Worm (Caenorhabditis elegans) whole organism, early embryonic: ENCODE results near the gene M05D6.1.

Experiments used
- B0310.2 ChIP-seq: sonication (generic microtip); optimal IDR thresholded peaks from 2 replicates; lab custom pipeline; 2016; ENCODE audit warnings: mild to moderate bottlenecking, missing genetic modification characterization, missing compliant biosample characterization
- F13C5.2 ChIP-seq: sonication (generic microtip); optimal IDR thresholded peaks from 2 replicates; lab custom pipeline; 2017; ENCODE audit warnings: mild to moderate bottlenecking, missing genetic modification characterization, inconsistent platforms, missing compliant biosample characterization
- aly-1 ChIP-seq: sonication (generic microtip); optimal IDR thresholded peaks from 2 replicates; lab custom pipeline; 2016; ENCODE audit warnings: missing genetic modification characterization, missing compliant biosample characterization
- ama-1 ChIP-seq: fragments of 150-350 bp; optimal IDR thresholded peaks from 2 replicates; lab custom pipeline; 2014
- ceh-13 ChIP-seq: fragments of 200-800 bp; sonication (Bioruptor generic); optimal IDR thresholded peaks from 2 replicates; lab custom pipeline; 2018; ENCODE audit warnings: mild to moderate bottlenecking, missing genetic modification characterization, missing compliant biosample characterization
- ceh-36 ChIP-seq: sonication (generic microtip); optimal IDR thresholded peaks from 2 replicates; lab custom pipeline; 2016; ENCODE audit warnings: missing genetic modification characterization, inconsistent platforms, missing compliant biosample characterization
- ets-7 ChIP-seq: sonication (generic microtip); optimal IDR thresholded peaks from 2 replicates; lab custom pipeline; 2016; ENCODE audit warnings: missing genotype, missing genetic modification characterization, missing compliant biosample characterization
- flt-1 ChIP-seq: fragments of 200-800 bp; sonication (Bioruptor generic); IDR thresholded peaks from 2 replicates; pipeline ENCODE4 v1.3.6; 2022; ENCODE audit warnings: missing genetic modification characterization, missing compliant biosample characterization
- hmbx-1 ChIP-seq: sonication (generic microtip); optimal IDR thresholded peaks from 2 replicates; lab custom pipeline; 2016; ENCODE audit warnings: mild to moderate bottlenecking, missing genetic modification characterization, missing compliant biosample characterization
- hmg-4 ChIP-seq: fragments of 200-800 bp; sonication (Bioruptor generic); optimal IDR thresholded peaks from 2 replicates; lab custom pipeline; 2018; ENCODE audit warnings: mild to moderate bottlenecking, missing genetic modification characterization, missing compliant biosample characterization
- hnd-1 ChIP-seq: sonication (generic microtip); optimal IDR thresholded peaks from 2 replicates; lab custom pipeline; 2016; ENCODE audit warnings: missing genetic modification characterization, missing compliant biosample characterization
- pes-1 ChIP-seq: fragments of 200-800 bp; sonication (Bioruptor generic); IDR thresholded peaks from 2 replicates; pipeline ENCODE4 v1.3.6; 2022; ENCODE audit warnings: missing genetic modification reagents, missing genetic modification characterization, missing compliant biosample characterization
- scrt-1 ChIP-seq: fragments of 200-800 bp; sonication (Bioruptor generic); IDR thresholded peaks from 2 replicates; pipeline ENCODE4 v1.3.6; 2022; ENCODE audit warnings: missing genetic modification characterization, missing compliant biosample characterization
- sea-1 ChIP-seq: fragments of 200-800 bp; sonication (Bioruptor generic); conservative IDR thresholded peaks from 2 replicates; pipeline ENCODE4 v1.3.6; 2022; ENCODE audit warnings: missing genetic modification characterization, missing compliant biosample characterization
- tbx-11 ChIP-seq: fragments of 200-800 bp; sonication (Bioruptor generic); IDR thresholded peaks from 2 replicates; pipeline ENCODE4 v1.3.6; 2022; ENCODE audit warnings: missing genetic modification characterization, missing compliant biosample characterization
- tbx-37 ChIP-seq: fragments of 200-800 bp; sonication (Bioruptor generic); conservative IDR thresholded peaks from 2 replicates; pipeline ENCODE4 v1.3.6; 2022; ENCODE audit warnings: missing genetic modification reagents, missing genetic modification characterization, missing compliant biosample characterization
- tra-4 ChIP-seq: sonication (generic microtip); optimal IDR thresholded peaks from 2 replicates; lab custom pipeline; 2017; ENCODE audit warnings: missing genetic modification characterization, missing compliant biosample characterization

M05D6.1 gene

DNA sequence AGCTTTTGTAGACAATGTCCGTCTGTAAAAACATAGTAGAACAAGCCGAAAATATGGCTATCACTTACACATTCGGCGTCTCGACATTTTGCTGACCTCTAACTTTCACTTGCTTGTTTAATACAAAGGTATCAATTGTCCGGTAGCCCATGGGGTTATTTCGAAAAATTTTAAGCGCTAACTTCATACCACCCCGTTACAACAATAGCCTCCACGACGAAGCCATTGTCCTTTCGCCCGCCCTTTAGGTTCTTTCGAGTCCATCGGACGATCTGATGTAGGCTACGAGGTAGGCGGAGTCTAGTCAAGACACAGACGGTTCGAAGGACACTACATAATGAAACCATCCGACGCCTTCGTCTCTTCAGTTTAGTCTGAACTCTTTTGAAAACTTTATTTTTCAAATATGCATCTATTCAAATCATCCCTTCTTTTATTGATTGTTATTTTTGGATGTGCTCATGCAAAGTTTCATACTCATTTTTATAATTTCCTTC, 36.4 kb downstream of the M05D6.1 start, which contains the start of gene lips-10:
Gene lips-10 (plus strand): TSS at position 378 of the 497 bp plus-strand sequence.
- TF ChIP-seq hmbx-1 (no peak), sea-1 (no peak), F13C5.2 (no peak), ceh-13 (no peak), B0310.2 (tag; lab: Kevin White, UChicago) (no peak), tbx-11 (GFP tag; lab: Robert Waterston, UW) (no peak), hnd-1 (no peak), ceh-36 (tag; lab: Kevin White, UChicago) (no peak), pes-1 (no peak), hmg-4 (GFP tag; lab: Kevin White, UChicago) (no peak), flt-1 (GFP tag; lab: Robert Waterston, UW) (no peak), ama-1 (lab: Kevin White, UChicago) (no peak), ets-7 (tag; lab: Kevin White, UChicago) (no peak), aly-1 (tag; lab: Kevin White, UChicago) (no peak), tbx-37 (GFP tag; lab: Robert Waterston, UW) (no peak), scrt-1 (GFP tag; lab: Robert Waterston, UW) (no peak), tra-4 (no peak)

DNA sequence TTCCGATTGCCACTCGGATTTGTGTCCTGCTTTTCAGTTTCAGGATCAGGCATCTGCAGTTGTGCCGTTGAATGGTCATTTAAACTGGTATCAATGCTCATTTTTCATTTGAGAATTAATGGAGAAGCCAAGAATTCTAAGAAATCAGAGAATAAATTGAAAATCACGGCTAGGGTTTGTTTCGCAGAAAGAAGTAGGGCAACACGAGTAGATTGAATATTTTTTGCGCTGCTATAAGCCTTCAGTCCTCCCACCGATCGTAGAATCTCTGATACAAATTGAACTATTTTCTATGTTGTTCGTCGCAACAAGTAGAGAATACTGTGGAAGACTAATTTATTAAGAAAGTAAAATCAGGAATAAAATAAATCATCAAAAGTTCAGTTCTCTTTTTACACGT, 38.2 kb downstream of the M05D6.1 start, which contains the start of gene acp-3:
Gene acp-3 (minus strand): TSS at position 101 of the 400 bp plus-strand sequence.
- no peak for TF ChIP-seq tbx-11 (GFP tag; lab: Robert Waterston, UW)

DNA sequence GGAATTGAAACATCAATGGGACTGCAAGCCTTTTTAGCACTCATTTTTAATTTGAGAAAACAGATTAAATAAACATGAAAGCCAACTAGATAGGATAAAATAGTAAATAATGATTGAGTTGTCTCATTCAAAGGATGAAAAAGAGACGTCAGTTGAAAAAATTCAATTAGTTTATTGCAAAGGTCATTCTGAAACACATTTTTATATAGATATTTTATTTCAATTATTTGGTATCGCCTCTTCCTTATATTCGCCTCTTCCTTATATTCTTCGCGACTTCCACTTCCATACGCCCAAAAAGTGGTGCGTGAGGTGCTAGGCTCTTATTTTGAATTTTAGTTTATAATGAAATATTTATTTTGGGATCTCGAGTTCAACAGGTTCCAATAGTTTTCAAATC, 40.2 kb downstream of the M05D6.1 start, which contains the start of gene acp-4:
Gene acp-4 (minus strand): TSS at position 101 of the 400 bp plus-strand sequence.
- no peak for TF ChIP-seq aly-1 (tag; lab: Kevin White, UChicago)
- TF ChIP-seq ama-1 (lab: Kevin White, UChicago) = no peak
- TF ChIP-seq hmg-4 (GFP tag; lab: Kevin White, UChicago) = no peak
- no peak for TF ChIP-seq F13C5.2
- no peak for TF ChIP-seq tra-4
- TF ChIP-seq hnd-1 = no peak

DNA sequence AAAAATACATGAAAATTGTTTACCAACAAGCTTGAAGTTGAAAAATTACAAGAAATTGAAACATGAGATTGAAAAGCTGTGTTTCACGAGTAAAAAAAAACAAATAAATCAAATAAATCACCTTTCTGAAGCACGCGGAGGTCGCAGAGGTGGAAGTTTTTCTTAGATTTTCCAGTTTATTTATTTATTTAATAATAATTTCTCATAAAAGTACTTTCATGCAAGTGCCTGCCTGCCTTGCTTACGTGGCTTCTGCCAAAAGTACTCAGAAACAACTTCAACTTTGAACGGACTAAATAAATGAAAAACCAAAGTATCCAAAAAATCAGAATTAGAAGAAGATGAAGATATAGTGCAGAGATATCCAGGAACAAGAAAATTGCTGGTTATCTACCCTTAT, 43.3 kb downstream of the M05D6.1 start, which contains the start of gene acp-2:
Gene acp-2 (minus strand): TSS at position 101 of the 400 bp plus-strand sequence.
- TF ChIP-seq hmg-4 (GFP tag; lab: Kevin White, UChicago) (no peak), aly-1 (tag; lab: Kevin White, UChicago) (no peak)

DNA sequence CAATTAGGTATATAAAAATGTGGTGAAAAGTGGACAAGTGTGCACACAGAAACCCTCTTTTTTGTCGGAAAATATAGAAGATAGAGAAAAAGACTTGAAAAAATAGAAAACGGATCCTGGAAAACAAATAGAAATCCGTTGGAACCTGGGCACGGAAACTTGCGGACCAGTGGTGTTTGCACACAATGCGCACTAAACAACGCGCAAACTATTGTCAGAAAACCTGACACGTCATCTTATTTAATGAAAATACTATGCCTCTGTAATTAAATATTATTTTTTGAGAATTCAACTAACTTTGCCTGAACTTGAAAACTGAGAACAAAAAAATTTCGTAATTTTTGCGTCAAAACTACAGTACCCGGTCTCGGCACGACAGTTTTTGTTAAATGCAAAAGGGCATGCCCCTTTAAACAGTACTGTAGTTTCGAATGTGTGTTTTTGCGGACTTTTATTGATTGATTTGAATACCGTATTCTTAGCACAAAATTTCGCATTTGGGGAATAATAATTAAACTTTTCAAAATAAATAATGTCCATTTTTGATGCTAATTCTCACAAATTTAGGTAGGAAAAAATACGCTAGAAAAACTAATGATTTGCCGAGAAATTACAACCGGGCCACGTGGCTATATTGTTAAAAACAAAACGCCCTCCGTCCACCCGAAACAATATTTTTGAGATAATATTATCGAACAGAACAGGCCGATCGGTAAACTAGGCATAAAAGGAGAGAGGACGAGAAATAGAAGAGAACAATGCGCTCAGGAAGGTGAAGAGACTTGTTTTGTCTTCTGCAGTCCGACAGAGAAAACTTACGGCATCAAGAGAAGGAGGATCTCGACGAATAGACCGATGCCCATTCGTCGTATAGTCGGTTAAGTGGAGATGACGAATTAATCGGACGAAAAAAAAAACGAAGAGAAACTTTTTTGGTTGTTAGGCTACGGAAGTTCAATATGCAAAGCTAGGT, 46.0 kb downstream of the M05D6.1 start:
- TF ChIP-seq hmbx-1 = no peak
- no peak for TF ChIP-seq scrt-1 (GFP tag; lab: Robert Waterston, UW)
- no peak for TF ChIP-seq hmg-4 (GFP tag; lab: Kevin White, UChicago)
- TF ChIP-seq ceh-36 (tag; lab: Kevin White, UChicago) = no peak
- TF ChIP-seq tbx-37 (GFP tag; lab: Robert Waterston, UW) = no peak
- no peak for TF ChIP-seq tbx-11 (GFP tag; lab: Robert Waterston, UW)
- no peak for TF ChIP-seq hnd-1
- TF ChIP-seq tra-4 = no peak
- no peak for TF ChIP-seq aly-1 (tag; lab: Kevin White, UChicago)
- TF ChIP-seq B0310.2 (tag; lab: Kevin White, UChicago) = no peak
- no peak for TF ChIP-seq ceh-13
- no peak for TF ChIP-seq sea-1
- no peak for TF ChIP-seq flt-1 (GFP tag; lab: Robert Waterston, UW)
- no peak for TF ChIP-seq ets-7 (tag; lab: Kevin White, UChicago)

DNA sequence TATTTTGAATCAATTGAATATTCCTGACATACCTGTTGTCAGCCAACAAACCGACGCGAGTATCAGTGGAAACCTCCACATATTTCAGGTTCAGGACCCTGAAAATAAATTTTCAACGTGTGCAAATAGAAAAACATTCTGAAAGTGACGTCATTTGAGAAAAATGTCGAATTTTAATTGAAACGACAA, 46.6 kb downstream of the M05D6.1 start, which contains the start of gene F14E5.2:
Gene F14E5.2 (minus strand): TSS at position 101 of the 189 bp plus-strand sequence.
- TF ChIP-seq tbx-11 (GFP tag; lab: Robert Waterston, UW) (no peak), hmbx-1 (no peak), ama-1 (lab: Kevin White, UChicago) (no peak), hmg-4 (GFP tag; lab: Kevin White, UChicago) (no peak), pes-1 (no peak), flt-1 (GFP tag; lab: Robert Waterston, UW) (no peak), ceh-36 (tag; lab: Kevin White, UChicago) (no peak), F13C5.2 (no peak), B0310.2 (tag; lab: Kevin White, UChicago) (no peak), ets-7 (tag; lab: Kevin White, UChicago) (no peak), aly-1 (tag; lab: Kevin White, UChicago) (no peak), tbx-37 (GFP tag; lab: Robert Waterston, UW) (no peak), tra-4 (no peak)
